Worm (Caenorhabditis elegans): ENCODE results near the gene pisy-1.

- no peak for TF ChIP-seq fkh-3 (tag; optimal IDR thresholded peaks at IDR 0.05)
- no peak for TF ChIP-seq athp-1 (tag; optimal IDR thresholded peaks at IDR 0.05)
- TF ChIP-seq Y95B8A.8 (GFP tag; IDR thresholded peaks at IDR 0.05) = no peak
- no peak for TF ChIP-seq egl-18 (GFP tag; IDR thresholded peaks at IDR 0.05)
- TF ChIP-seq ama-1 (optimal IDR thresholded peaks at IDR 0.05) = no peak
- no peak for TF ChIP-seq ama-1 (GFP tag; optimal IDR thresholded peaks at IDR 0.05)
- peak; percentile 14 for TF ChIP-seq lsl-1 (GFP tag; optimal IDR thresholded peaks at IDR 0.05)
- TF ChIP-seq atf-7 (tag; optimal IDR thresholded peaks at IDR 0.05) = no peak
- TF ChIP-seq gei-17 (GFP tag; optimal IDR thresholded peaks at IDR 0.05) = no peak
- no peak for TF ChIP-seq nhr-179 (tag; optimal IDR thresholded peaks at IDR 0.05)
These were observed 28.5 kb upstream of the pisy-1 start for ce11 chrII:12766443-12767188.

Measured in whole organism, young adult.